Fruit fly (Drosophila melanogaster): ENCODE measurements around the gene Pgant35A.
A peak's percentile ranks its signal among the peaks of the same experiment; 100 is the strongest.

Gene Pgant35A

dm6 chr2L:14393527-14393926, 34.5 kb downstream of the Pgant35A start:
- TF ChIP-seq noc (tag; optimal IDR thresholded peaks at IDR 0.05), result no peak

dm6 chr2L:14394298-14395064, 35.4 kb downstream of the Pgant35A start:
- peak; percentile 77 for TF ChIP-seq noc (tag; optimal IDR thresholded peaks at IDR 0.05)

- no peak for TF ChIP-seq noc (tag; optimal IDR thresholded peaks at IDR 0.05)
These were observed 36.0 kb downstream of the Pgant35A start for dm6 chr2L:14395065-14395439.

- TF ChIP-seq noc (tag; optimal IDR thresholded peaks at IDR 0.05), result no peak
These were observed 37.2 kb downstream of the Pgant35A start for dm6 chr2L:14396263-14396662.

dm6 chr2L:14397067-14397598, 38.1 kb downstream of the Pgant35A start:
- no peak for TF ChIP-seq noc (tag; optimal IDR thresholded peaks at IDR 0.05)

dm6 chr2L:14397948-14398347, 38.9 kb downstream of the Pgant35A start:
- no peak for TF ChIP-seq noc (tag; optimal IDR thresholded peaks at IDR 0.05)

dm6 chr2L:14398562-14398961, 39.5 kb downstream of the Pgant35A start:
- no peak for TF ChIP-seq noc (tag; optimal IDR thresholded peaks at IDR 0.05)

- peak; percentile 58 for TF ChIP-seq noc (tag; optimal IDR thresholded peaks at IDR 0.05)
These were observed 40.3 kb downstream of the Pgant35A start for dm6 chr2L:14399326-14399725.

dm6 chr2L:14400676-14401075, 41.6 kb downstream of the Pgant35A start:
- no peak for TF ChIP-seq noc (tag; optimal IDR thresholded peaks at IDR 0.05)

- no peak for TF ChIP-seq noc (tag; optimal IDR thresholded peaks at IDR 0.05)
These were observed 42.7 kb downstream of the Pgant35A start for dm6 chr2L:14401616-14402240.

- peak; percentile 66 for TF ChIP-seq noc (tag; optimal IDR thresholded peaks at IDR 0.05)
These were observed 44.5 kb downstream of the Pgant35A start for dm6 chr2L:14403568-14403967.

dm6 chr2L:14404744-14405449, 45.8 kb downstream of the Pgant35A start:
- TF ChIP-seq noc (tag; optimal IDR thresholded peaks at IDR 0.05), result peak; percentile 81

dm6 chr2L:14408383-14409004, 49.4 kb downstream of the Pgant35A start:
- no peak for TF ChIP-seq noc (tag; optimal IDR thresholded peaks at IDR 0.05)

dm6 chr2L:14409428-14409933, 50.4 kb downstream of the Pgant35A start, which contains the start of gene elB:
TSS of gene elB (minus strand) at chr2L:14409549.
- TF ChIP-seq noc (tag; optimal IDR thresholded peaks at IDR 0.05), result peak; percentile 25

dm6 chr2L:14410331-14410730, 51.3 kb downstream of the Pgant35A start:
- no peak for TF ChIP-seq noc (tag; optimal IDR thresholded peaks at IDR 0.05)
